Worm (Caenorhabditis elegans) whole organism, L4 larva: ENCODE measurements around the gene ife-4.

ENCODE experiments used
- R02D3.7 ChIP-seq: fragments of 150-350 bp; sonication (generic microtip); optimal IDR thresholded peaks from 3 replicates; lab custom pipeline; 2014; ENCODE audit warnings: missing biosample characterization, missing genetic modification characterization
- Y105C5A.15 ChIP-seq: fragments of 200-800 bp; sonication (Bioruptor generic); IDR thresholded peaks from 2 replicates; pipeline ENCODE4 v1.3.6; 2022; ENCODE audit warnings: missing genetic modification characterization, missing compliant biosample characterization
- aha-1 ChIP-seq: fragments of 150-350 bp; peaks from one replicate; lab custom pipeline; 2014; ENCODE audit warnings: missing biosample characterization, missing genetic modification characterization
- ceh-32 ChIP-seq: sonication (generic microtip); optimal IDR thresholded peaks from 2 replicates; lab custom pipeline; 2016; ENCODE audit warnings: mild to moderate bottlenecking, missing genetic modification characterization, missing compliant biosample characterization; ENCODE audit not compliant: poor library complexity
- daf-16 ChIP-seq, 3 experiments: sonication (generic microtip); optimal IDR thresholded peaks; 2 replicates each; lab custom pipeline; 2016 to 2017; ENCODE audit warnings: missing genetic modification characterization in 3 of 3, missing genetic modification reagents in 3 of 3, mild to moderate bottlenecking in 2 of 3, missing compliant biosample characterization in 2 of 3, missing biosample characterization in 1 of 3, moderate library complexity in 1 of 3
- daf-8 ChIP-seq: fragments of 200-800 bp; sonication (Bioruptor generic); IDR thresholded peaks from 2 replicates; pipeline ENCODE4 v1.3.6; 2022; ENCODE audit warnings: missing genetic modification characterization, missing compliant biosample characterization
- dmd-6 ChIP-seq: fragments of 200-800 bp; sonication (Bioruptor generic); IDR thresholded peaks from 2 replicates; pipeline ENCODE4 v1.3.6; 2022; ENCODE audit warnings: missing genetic modification reagents, missing genetic modification characterization, missing compliant biosample characterization
- dpl-1 ChIP-seq: fragments of 150-350 bp; optimal IDR thresholded peaks from 2 replicates; lab custom pipeline; 2014; ENCODE audit warnings: missing biosample characterization, missing genetic modification reagents, missing genetic modification characterization
- dve-1 ChIP-seq: sonication (generic microtip); optimal IDR thresholded peaks from 2 replicates; lab custom pipeline; 2017; ENCODE audit warnings: antibody characterized with exemption, mild to moderate bottlenecking, missing genetic modification characterization, missing compliant biosample characterization; ENCODE audit not compliant: insufficient read depth
- egl-27 ChIP-seq: sonication (generic microtip); optimal IDR thresholded peaks from 3 replicates; lab custom pipeline; 2017; ENCODE audit warnings: missing biosample characterization, missing genetic modification reagents, missing genetic modification characterization
- fos-1 ChIP-seq: fragments of 150-350 bp; optimal IDR thresholded peaks from 2 replicates; lab custom pipeline; 2014; ENCODE audit warnings: missing biosample characterization, missing genetic modification characterization
- hif-1 ChIP-seq, 2 experiments: sonication (generic microtip); optimal IDR thresholded peaks; 2 replicates each; lab custom pipeline; 2016 to 2017; ENCODE audit warnings: missing compliant biosample characterization in 2 of 2, missing genetic modification characterization in 2 of 2, missing genetic modification reagents in 2 of 2, missing genotype in 2 of 2, mild to moderate bottlenecking in 1 of 2
- hlh-11 ChIP-seq: fragments of 200-800 bp; sonication (Bioruptor generic); optimal IDR thresholded peaks from 2 replicates; lab custom pipeline; 2018; ENCODE audit warnings: mild to moderate bottlenecking, missing genetic modification characterization, missing compliant biosample characterization
- hlh-30 ChIP-seq: sonication (generic microtip); optimal IDR thresholded peaks from 2 replicates; lab custom pipeline; 2017; ENCODE audit warnings: antibody characterized with exemption, mild to moderate bottlenecking, missing genetic modification characterization, missing compliant biosample characterization; ENCODE audit not compliant: insufficient read depth
- hmg-1.1 ChIP-seq: fragments of 200-800 bp; sonication (Bioruptor generic); IDR thresholded peaks from 2 replicates; pipeline ENCODE4 v1.3.6; 2022; ENCODE audit warnings: missing genetic modification reagents, missing genetic modification characterization, missing compliant biosample characterization
- lin-38 ChIP-seq: fragments of 200-800 bp; sonication (Bioruptor generic); IDR thresholded peaks from 2 replicates; pipeline ENCODE4 v1.3.6; 2022; ENCODE audit warnings: missing genetic modification reagents, missing genetic modification characterization, missing compliant biosample characterization
- lsy-2 ChIP-seq, 2 experiments: fragments of 150-350 bp in 1 of 2; sonication (generic microtip) in 1 of 2; optimal IDR thresholded peaks; 2 replicates each; lab custom pipeline; 2014 to 2017; ENCODE audit warnings: missing biosample characterization in 2 of 2, missing genetic modification characterization in 2 of 2
- madf-9 ChIP-seq: fragments of 200-800 bp; sonication (Bioruptor generic); conservative IDR thresholded peaks from 2 replicates; pipeline ENCODE4 v1.3.6; 2022; ENCODE audit warnings: missing genetic modification reagents, missing genetic modification characterization, missing compliant biosample characterization
- mdl-1 ChIP-seq, 2 experiments: fragments of 150-350 bp in 1 of 2; sonication (generic microtip) in 1 of 2; optimal IDR thresholded peaks; 2 replicates each; lab custom pipeline; 2014 to 2017; ENCODE audit warnings: missing biosample characterization in 2 of 2, missing genetic modification characterization in 2 of 2
- mdt-29 ChIP-seq: fragments of 200-800 bp; sonication (Bioruptor generic); IDR thresholded peaks from 2 replicates; pipeline ENCODE4 v1.3.6; 2022; ENCODE audit warnings: missing genetic modification reagents, missing genetic modification characterization, missing compliant biosample characterization
- mep-1 ChIP-seq: fragments of 150-350 bp; sonication (generic microtip); optimal IDR thresholded peaks from 3 replicates; lab custom pipeline; 2014; ENCODE audit warnings: missing biosample characterization, missing genetic modification characterization
- mes-2 ChIP-seq: sonication (generic microtip); optimal IDR thresholded peaks from 2 replicates; lab custom pipeline; 2016; ENCODE audit warnings: missing genotype, mild to moderate bottlenecking, missing genetic modification characterization, missing compliant biosample characterization; ENCODE audit not compliant: poor library complexity, severe bottlenecking
- mxl-3 ChIP-seq: fragments of 200-800 bp; sonication (Bioruptor generic); optimal IDR thresholded peaks from 2 replicates; lab custom pipeline; 2018; ENCODE audit warnings: mild to moderate bottlenecking, missing genetic modification characterization, missing compliant biosample characterization
- nhr-11 ChIP-seq: fragments of 150-350 bp; optimal IDR thresholded peaks from 2 replicates; lab custom pipeline; 2014; ENCODE audit warnings: missing biosample characterization, missing genetic modification characterization
- nhr-111 ChIP-seq: fragments of 200-800 bp; sonication (Bioruptor generic); optimal IDR thresholded peaks from 2 replicates; lab custom pipeline; 2018; ENCODE audit warnings: mild to moderate bottlenecking, missing genetic modification characterization, missing compliant biosample characterization
- nhr-28 ChIP-seq: fragments of 150-350 bp; optimal IDR thresholded peaks from 2 replicates; lab custom pipeline; 2014; ENCODE audit warnings: missing biosample characterization, missing genetic modification characterization
- nhr-41 ChIP-seq: fragments of 200-800 bp; sonication (Bioruptor generic); IDR thresholded peaks from 2 replicates; pipeline ENCODE4 v1.3.6; 2022; ENCODE audit warnings: missing genetic modification reagents, missing genetic modification characterization, missing compliant biosample characterization
- nhr-6 ChIP-seq: fragments of 150-350 bp; optimal IDR thresholded peaks from 2 replicates; lab custom pipeline; 2014; ENCODE audit warnings: missing biosample characterization, missing genetic modification characterization
- nhr-77 ChIP-seq: fragments of 150-350 bp; optimal IDR thresholded peaks from 2 replicates; lab custom pipeline; 2014; ENCODE audit warnings: missing biosample characterization, missing genetic modification characterization
- pha-4 ChIP-seq, 2 experiments: fragments of 150-350 bp in 1 of 2; fragments of 200-800 bp in 1 of 2; sonication (Bioruptor generic) in 1 of 2; IDR thresholded peaks in 1 of 2; optimal IDR thresholded peaks in 1 of 2; 2 replicates each; pipeline versions ENCODE4 v1.3.6 to Lab custom; 2014 to 2022; ENCODE audit warnings: missing genetic modification characterization in 2 of 2, missing genetic modification reagents in 2 of 2, missing biosample characterization in 1 of 2, missing compliant biosample characterization in 1 of 2
- php-3 ChIP-seq: fragments of 200-800 bp; sonication (Bioruptor generic); IDR thresholded peaks from 2 replicates; pipeline ENCODE4 v1.3.6; 2022; ENCODE audit warnings: missing genetic modification reagents, missing genetic modification characterization, missing compliant biosample characterization
- pqm-1 ChIP-seq: sonication (generic microtip); optimal IDR thresholded peaks from 2 replicates; lab custom pipeline; 2017; ENCODE audit warnings: missing biosample characterization, missing genetic modification characterization
- rbr-2 ChIP-seq: sonication (generic microtip); optimal IDR thresholded peaks from 2 replicates; lab custom pipeline; 2016; ENCODE audit warnings: missing genotype, missing genetic modification characterization, missing compliant biosample characterization
- sdz-12 ChIP-seq: fragments of 200-800 bp; sonication (Bioruptor generic); optimal IDR thresholded peaks from 2 replicates; lab custom pipeline; 2018; ENCODE audit warnings: mild to moderate bottlenecking, missing genetic modification characterization, missing compliant biosample characterization
- set-16 ChIP-seq: fragments of 200-800 bp; sonication (Bioruptor generic); IDR thresholded peaks from 2 replicates; pipeline ENCODE4 v1.3.6; 2022; ENCODE audit warnings: missing genetic modification reagents, missing genetic modification characterization, missing compliant biosample characterization
- skn-1 ChIP-seq: fragments of 150-350 bp; optimal IDR thresholded peaks from 2 replicates; lab custom pipeline; 2014; ENCODE audit warnings: missing biosample characterization, missing genetic modification characterization
- tra-1 ChIP-seq: fragments of 200-800 bp; sonication (Bioruptor generic); IDR thresholded peaks from 2 replicates; pipeline ENCODE4 v1.3.6; 2022; ENCODE audit warnings: missing genetic modification reagents, missing genetic modification characterization, missing compliant biosample characterization
- zfp-2 ChIP-seq: sonication (generic microtip); optimal IDR thresholded peaks from 2 replicates; lab custom pipeline; 2016; ENCODE audit warnings: mild to moderate bottlenecking, missing genetic modification characterization, missing compliant biosample characterization
- zfp-3 ChIP-seq: fragments of 200-800 bp; sonication (Bioruptor generic); conservative IDR thresholded peaks from 2 replicates; pipeline ENCODE4 v1.3.6; 2022; ENCODE audit warnings: missing genetic modification reagents, missing genetic modification characterization, missing compliant biosample characterization

ife-4 gene

DNA sequence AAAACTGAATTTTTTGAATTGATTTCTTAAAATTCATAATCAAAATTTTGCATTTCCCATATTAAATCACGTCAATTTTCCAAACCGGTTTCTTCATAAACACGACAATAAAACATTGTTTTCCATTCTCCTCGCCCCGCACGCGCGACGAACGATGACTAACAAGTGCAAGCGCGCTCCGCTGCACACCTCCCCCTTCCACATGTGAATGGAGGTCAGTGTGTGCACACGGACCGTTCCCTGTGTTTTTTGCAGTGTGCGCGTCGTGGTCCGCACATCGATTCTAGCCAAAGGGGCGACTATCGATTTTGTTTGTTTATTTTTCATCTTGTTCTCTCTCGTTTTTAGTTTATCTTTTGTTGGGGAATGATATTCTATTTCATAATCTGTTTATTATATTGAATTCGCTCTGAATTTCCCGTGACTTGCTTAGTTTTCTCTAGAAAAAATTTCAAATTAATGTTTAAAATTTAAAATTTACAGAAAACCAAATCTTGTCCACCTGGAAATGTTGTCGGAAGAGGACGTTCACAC lies 24.6 kb downstream of the ife-4 start, which contains the start of gene snx-1:
Gene snx-1, plus strand, starts transcription at position 484 of the 534 bp plus-strand sequence.
- TF ChIP-seq skn-1 (tag; lab: Kevin White, UChicago) (no peak), set-16 (GFP tag; lab: Robert Waterston, UW) (no peak), mep-1 (peak; percentile 74), hlh-11 (tag; lab: Kevin White, UChicago) (peak; percentile 81), mdt-29 (GFP tag; lab: Robert Waterston, UW) (no peak), tra-1 (0 out of 2 replicates have a peak, but pooled peaks have one; percentile 19), dmd-6 (GFP tag; lab: Robert Waterston, UW) (peak; percentile 59), php-3 (GFP tag; lab: Robert Waterston, UW) (peak; percentile 33; the same call in 1 of the 2 replicates), daf-16 (GFP tag; optimal IDR thresholded peaks at IDR 0.05; lab: Kevin White, UChicago) (no peak), daf-16 (tag; optimal IDR thresholded peaks at IDR 0.05; lab: Kevin White, UChicago) (peak; percentile 91), hmg-1.1 (GFP tag; lab: Robert Waterston, UW) (peak; percentile 46), sdz-12 (GFP tag; lab: Kevin White, UChicago) (no peak), zfp-3 (GFP tag; lab: Robert Waterston, UW) (no peak), rbr-2 (tag; lab: Kevin White, UChicago) (peak; percentile 59), pha-4 (GFP tag; IDR thresholded peaks at IDR 0.05; lab: Robert Waterston, UW) (no peak), pha-4 (tag; optimal IDR thresholded peaks at IDR 0.05; lab: Kevin White, UChicago) (no peak), lin-38 (peak; percentile 92), dve-1 (tag; lab: Kevin White, UChicago) (peak; percentile 51), hif-1 (tag; optimal IDR thresholded peaks at IDR 0.05; lab: Kevin White, UChicago) (peak in 1 of 2 experiments; percentile 52), nhr-6 (tag; lab: Kevin White, UChicago) (peak; percentile 74), nhr-111 (GFP tag; lab: Kevin White, UChicago) (no peak), mxl-3 (GFP tag; lab: Kevin White, UChicago) (peak; percentile 96), mes-2 (tag; lab: Kevin White, UChicago) (peak; percentile 81), nhr-11 (no peak), ceh-32 (tag; lab: Kevin White, UChicago) (no peak), zfp-2 (tag; lab: Kevin White, UChicago) (no peak), nhr-28 (tag; lab: Kevin White, UChicago) (peak; percentile 81), nhr-77 (tag; lab: Kevin White, UChicago) (peak; percentile 80), dpl-1 (GFP tag; lab: Kevin White, UChicago) (peak; percentile 16), pqm-1 (tag; lab: Kevin White, UChicago) (peak; percentile 18), egl-27 (no peak), lsy-2 (tag; optimal IDR thresholded peaks at IDR 0.05; lab: Kevin White, UChicago) (peak in 1 of 2 experiments; percentile 66), nhr-41 (GFP tag; lab: Robert Waterston, UW) (no peak), fos-1 (tag; lab: Kevin White, UChicago) (no peak), daf-8 (GFP tag; lab: Robert Waterston, UW) (no peak), hlh-30 (peak; percentile 94), mdl-1 (tag; optimal IDR thresholded peaks at IDR 0.05; lab: Kevin White, UChicago) (peak; percentile 74 to 94), R02D3.7 (tag; lab: Kevin White, UChicago) (no peak)

DNA sequence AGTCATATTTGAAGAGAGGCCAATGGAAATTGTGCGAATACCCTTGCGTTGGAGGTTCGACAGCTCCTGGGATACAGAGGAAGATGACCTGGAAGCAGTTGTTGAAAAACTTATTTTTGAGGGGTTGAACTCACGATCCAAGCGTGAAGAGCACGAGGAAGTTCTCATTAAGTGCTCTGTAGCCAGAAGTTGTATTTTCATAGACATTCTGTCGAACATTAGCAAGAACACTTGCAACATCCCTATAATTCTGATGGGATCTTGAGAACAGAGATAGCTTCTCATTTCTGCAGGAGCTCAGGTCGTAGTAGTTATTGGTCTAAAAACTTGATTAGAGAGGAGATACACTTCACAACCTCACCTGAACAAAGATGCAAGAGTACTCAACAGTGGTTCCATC lies 37.6 kb downstream of the ife-4 start:
- 0 out of 2 replicates have a peak, but pooled peaks have one; percentile 52 for TF ChIP-seq Y105C5A.15
- TF ChIP-seq aha-1 (tag; lab: Kevin White, UChicago) = peak; percentile 83
- no peak for TF ChIP-seq madf-9
